Fruit fly (Drosophila melanogaster) whole organism, embryonic: ENCODE data around the gene CG34163.

Experiments
- ATbp ChIP-seq: fragments of 200-800 bp; sonication (Bioruptor generic); optimal IDR thresholded peaks from 2 replicates; lab custom pipeline; 2017; ENCODE audit warnings: missing biosample characterization, mild to moderate bottlenecking, missing genetic modification characterization, missing genetic modification reagents
- BtbVII ChIP-seq: fragments of 200-800 bp; sonication (Bioruptor generic); optimal IDR thresholded peaks from 3 replicates; lab custom pipeline; 2017; ENCODE audit warnings: missing biosample characterization, mild to moderate bottlenecking, missing genetic modification characterization
- CG10274 ChIP-seq: fragments of 200-800 bp; sonication (Bioruptor generic); optimal IDR thresholded peaks from 3 replicates; lab custom pipeline; 2017; ENCODE audit warnings: missing biosample characterization, mild to moderate bottlenecking, missing genetic modification characterization
- CG10366 ChIP-seq: fragments of 200-800 bp; sonication (Bioruptor generic); IDR thresholded peaks from 2 replicates; pipeline ENCODE4 v1.3.6; 2022; ENCODE audit warnings: missing biosample characterization, missing genetic modification characterization
- CG11093 ChIP-seq: fragments of 200-800 bp; sonication (Bioruptor generic); IDR thresholded peaks from 3 replicates; pipeline ENCODE4 v1.3.6; 2022; ENCODE audit warnings: missing biosample characterization, missing genetic modification characterization
- CG11560 ChIP-seq: fragments of 200-800 bp; sonication (Bioruptor generic); IDR thresholded peaks from 3 replicates; pipeline ENCODE4 v1.3.6; 2022; ENCODE audit warnings: missing biosample characterization, missing genetic modification characterization
- CG12219 ChIP-seq: fragments of 200-800 bp; sonication (Bioruptor generic); optimal IDR thresholded peaks from 3 replicates; lab custom pipeline; 2018; ENCODE audit warnings: missing biosample characterization, mild to moderate bottlenecking, missing genetic modification characterization
- CG13123 ChIP-seq: fragments of 200-800 bp; sonication (Bioruptor generic); optimal IDR thresholded peaks from 2 replicates; lab custom pipeline; 2016; ENCODE audit warnings: missing biosample characterization, missing genetic modification characterization
- CG15073 ChIP-seq: fragments of 200-800 bp; sonication (Bioruptor generic); optimal IDR thresholded peaks from 2 replicates; lab custom pipeline; 2016; ENCODE audit warnings: missing biosample characterization, missing genetic modification characterization
- CG17361 ChIP-seq: fragments of 200-800 bp; sonication (Bioruptor generic); IDR thresholded peaks from 3 replicates; pipeline ENCODE4 v1.3.6; 2022; ENCODE audit warnings: missing biosample characterization, missing genetic modification characterization
- CG30403 ChIP-seq: fragments of 200-800 bp; sonication (Bioruptor generic); optimal IDR thresholded peaks from 3 replicates; lab custom pipeline; 2016; ENCODE audit warnings: missing biosample characterization, missing genetic modification characterization
- CG31365 ChIP-seq: fragments of 200-800 bp; sonication (Bioruptor generic); optimal IDR thresholded peaks from 2 replicates; lab custom pipeline; 2018; ENCODE audit warnings: missing biosample characterization, mild to moderate bottlenecking, missing genetic modification characterization
- CG32772 ChIP-seq: fragments of 200-800 bp; sonication (Bioruptor generic); IDR thresholded peaks from 2 replicates; pipeline ENCODE4 v1.3.6; 2022; ENCODE audit warnings: missing biosample characterization, missing genetic modification characterization
- CG33213 ChIP-seq: fragments of 200-800 bp; sonication (Bioruptor generic); optimal IDR thresholded peaks from 3 replicates; lab custom pipeline; 2016; ENCODE audit warnings: missing biosample characterization, missing genetic modification characterization
- CG3407 ChIP-seq: fragments of 200-800 bp; sonication (Bioruptor generic); optimal IDR thresholded peaks from 2 replicates; lab custom pipeline; 2018; ENCODE audit warnings: missing biosample characterization, mild to moderate bottlenecking, missing genetic modification characterization
- CG34376 ChIP-seq: fragments of 200-800 bp; sonication (Bioruptor generic); optimal IDR thresholded peaks from 2 replicates; lab custom pipeline; 2018; ENCODE audit warnings: missing biosample characterization, mild to moderate bottlenecking, missing genetic modification characterization
- CG3847 ChIP-seq: fragments of 200-800 bp; sonication (Bioruptor generic); IDR thresholded peaks from 2 replicates; pipeline ENCODE4 v1.3.6; 2022; ENCODE audit warnings: missing biosample characterization, missing genetic modification characterization
- CG6791 ChIP-seq: fragments of 200-800 bp; sonication (Bioruptor generic); IDR thresholded peaks from 3 replicates; pipeline ENCODE4 v1.3.6; 2022; ENCODE audit warnings: missing biosample characterization, missing genetic modification characterization; ENCODE audit not compliant: partially characterized antibody
- CG6813 ChIP-seq: fragments of 200-800 bp; sonication (Bioruptor generic); optimal IDR thresholded peaks from 2 replicates; lab custom pipeline; 2017; ENCODE audit warnings: missing biosample characterization, missing genetic modification characterization, mild to moderate bottlenecking, moderate library complexity, missing genetic modification reagents
- CG8478 ChIP-seq: fragments of >200 bp; optimal IDR thresholded peaks from 2 replicates; lab custom pipeline; 2018
- CHES-1-like ChIP-seq: fragments of 200-800 bp; sonication (Bioruptor generic); optimal IDR thresholded peaks from 2 replicates; lab custom pipeline; 2016; ENCODE audit warnings: missing biosample characterization, missing genetic modification characterization
- Gug ChIP-seq: fragments of 200-800 bp; sonication (Bioruptor generic); IDR thresholded peaks from 4 replicates; pipeline ENCODE4 v1.3.6; 2022; ENCODE audit warnings: missing biosample characterization, missing genetic modification characterization
- H2.0 ChIP-seq: fragments of 200-800 bp; sonication (Bioruptor generic); IDR thresholded peaks from 2 replicates; pipeline ENCODE4 v1.3.6; 2022; ENCODE audit warnings: missing biosample characterization, missing genetic modification characterization
- Hr39 ChIP-seq: fragments of >200 bp; optimal IDR thresholded peaks from 2 replicates; lab custom pipeline; 2017
- Lim3 ChIP-seq: fragments of 200-800 bp; sonication (Bioruptor generic); IDR thresholded peaks from 2 replicates; pipeline ENCODE4 v1.3.6; 2022; ENCODE audit warnings: missing biosample characterization, missing genetic modification characterization
- Meics ChIP-seq: fragments of 200-800 bp; sonication (Bioruptor generic); optimal IDR thresholded peaks from 2 replicates; lab custom pipeline; 2017; ENCODE audit warnings: missing biosample characterization, mild to moderate bottlenecking, missing genetic modification characterization
- NFAT ChIP-seq: fragments of 200-800 bp; sonication (Bioruptor generic); IDR thresholded peaks from 2 replicates; pipeline ENCODE4 v1.3.6; 2022; ENCODE audit warnings: missing biosample characterization, missing genetic modification characterization
- Sry-β ChIP-seq: fragments of 200-800 bp; sonication (Bioruptor generic); optimal IDR thresholded peaks from 2 replicates; lab custom pipeline; 2018; ENCODE audit warnings: missing biosample characterization, mild to moderate bottlenecking, missing genetic modification characterization, moderate library complexity
- Ssrp ChIP-seq: fragments of 200-800 bp; sonication (Bioruptor generic); optimal IDR thresholded peaks from 2 replicates; lab custom pipeline; 2018; ENCODE audit warnings: missing biosample characterization, mild to moderate bottlenecking, missing genetic modification characterization, moderate library complexity
- cas ChIP-seq: fragments of 200-800 bp; sonication (Bioruptor generic); IDR thresholded peaks from 2 replicates; pipeline ENCODE4 v1.3.6; 2022; ENCODE audit warnings: missing biosample characterization, missing genetic modification characterization
- cg ChIP-seq: fragments of 200-800 bp; sonication (Bioruptor generic); optimal IDR thresholded peaks from 3 replicates; lab custom pipeline; 2019; ENCODE audit warnings: missing biosample characterization, mild to moderate bottlenecking, missing genetic modification characterization, moderate library complexity
- chm ChIP-seq: fragments of 200-800 bp; sonication (Bioruptor generic); IDR thresholded peaks from 2 replicates; pipeline ENCODE4 v1.3.6; 2022; ENCODE audit warnings: missing biosample characterization, missing genetic modification characterization
- ci ChIP-seq: fragments of 200-800 bp; sonication (Bioruptor generic); IDR thresholded peaks from 3 replicates; pipeline ENCODE4 v1.3.6; 2022; ENCODE audit warnings: missing biosample characterization, missing genetic modification characterization
- dan ChIP-seq: fragments of 200-800 bp; sonication (Bioruptor generic); IDR thresholded peaks from 2 replicates; pipeline ENCODE4 v1.3.6; 2022; ENCODE audit warnings: missing biosample characterization, missing genetic modification characterization
- dmrt11E ChIP-seq: fragments of 200-800 bp; sonication (Bioruptor generic); optimal IDR thresholded peaks from 3 replicates; lab custom pipeline; 2018; ENCODE audit warnings: missing biosample characterization, mild to moderate bottlenecking, missing genetic modification characterization, moderate library complexity
- dysf ChIP-seq: fragments of 200-800 bp; sonication (Bioruptor generic); IDR thresholded peaks from 3 replicates; pipeline ENCODE4 v1.3.6; 2022; ENCODE audit warnings: missing biosample characterization, missing genetic modification characterization
- esg ChIP-seq: fragments of 200-800 bp; sonication (Bioruptor generic); conservative IDR thresholded peaks from 2 replicates; pipeline ENCODE4 v1.3.6; 2022; ENCODE audit warnings: missing biosample characterization, missing genetic modification characterization
- jumu ChIP-seq: fragments of 200-800 bp; sonication (Bioruptor generic); optimal IDR thresholded peaks from 3 replicates; lab custom pipeline; 2016; ENCODE audit warnings: missing biosample characterization, missing genetic modification characterization
- kah ChIP-seq: fragments of 200-800 bp; sonication (Bioruptor generic); optimal IDR thresholded peaks from 2 replicates; lab custom pipeline; 2018; ENCODE audit warnings: missing biosample characterization, mild to moderate bottlenecking, missing genetic modification characterization
- nau ChIP-seq: fragments of 200-800 bp; sonication (Bioruptor generic); optimal IDR thresholded peaks from 3 replicates; lab custom pipeline; 2017; ENCODE audit warnings: missing biosample characterization, mild to moderate bottlenecking, missing genetic modification characterization, missing genetic modification reagents
- nom ChIP-seq: fragments of 200-800 bp; sonication (Bioruptor generic); optimal IDR thresholded peaks from 2 replicates; lab custom pipeline; 2017; ENCODE audit warnings: missing biosample characterization, missing genetic modification characterization, mild to moderate bottlenecking, moderate library complexity, missing genetic modification reagents
- oc ChIP-seq: fragments of 200-800 bp; sonication (Bioruptor generic); optimal IDR thresholded peaks from 2 replicates; lab custom pipeline; 2018; ENCODE audit warnings: missing biosample characterization, mild to moderate bottlenecking, missing genetic modification characterization, moderate library complexity
- pros ChIP-seq: fragments of 200-800 bp; sonication (Bioruptor generic); optimal IDR thresholded peaks from 3 replicates; lab custom pipeline; 2019; ENCODE audit warnings: missing biosample characterization, mild to moderate bottlenecking, missing genetic modification characterization, moderate library complexity
- ranshi ChIP-seq: fragments of 200-800 bp; sonication (Bioruptor generic); IDR thresholded peaks from 2 replicates; pipeline ENCODE4 v1.3.6; 2022; ENCODE audit warnings: missing biosample characterization, missing genetic modification characterization
- sens ChIP-seq: fragments of 200-800 bp; sonication (Bioruptor generic); peaks from one replicate; lab custom pipeline; 2016; ENCODE audit warnings: missing biosample characterization, missing genetic modification characterization
- sqz ChIP-seq: fragments of 200-800 bp; sonication (Bioruptor generic); optimal IDR thresholded peaks from 3 replicates; lab custom pipeline; 2018; ENCODE audit warnings: missing biosample characterization, mild to moderate bottlenecking, missing genetic modification characterization
- sug ChIP-seq: fragments of 200-800 bp; optimal IDR thresholded peaks from 2 replicates; lab custom pipeline; 2019; ENCODE audit warnings: missing biosample characterization, mild to moderate bottlenecking, missing genetic modification characterization, moderate library complexity
- tap ChIP-seq: fragments of 200-800 bp; optimal IDR thresholded peaks from 3 replicates; lab custom pipeline; 2019; ENCODE audit warnings: missing biosample characterization, mild to moderate bottlenecking, missing genetic modification characterization, moderate library complexity
- tll ChIP-seq, 2 experiments: fragments of 200-800 bp in 1 of 2; fragments of >200 bp in 1 of 2; sonication (Bioruptor generic) in 1 of 2; optimal IDR thresholded peaks; 2 replicates each; lab custom pipeline; 2017 to 2019; ENCODE audit warnings: missing biosample characterization in 2 of 2, missing genetic modification characterization in 2 of 2, mild to moderate bottlenecking in 1 of 2, moderate library complexity in 1 of 2
- vnd ChIP-seq: fragments of 200-800 bp; sonication (Bioruptor generic); IDR thresholded peaks from 3 replicates; pipeline ENCODE4 v1.3.6; 2022; ENCODE audit warnings: missing biosample characterization, missing genetic modification characterization; ENCODE audit not compliant: partially characterized antibody

The CG34163 gene

DNA sequence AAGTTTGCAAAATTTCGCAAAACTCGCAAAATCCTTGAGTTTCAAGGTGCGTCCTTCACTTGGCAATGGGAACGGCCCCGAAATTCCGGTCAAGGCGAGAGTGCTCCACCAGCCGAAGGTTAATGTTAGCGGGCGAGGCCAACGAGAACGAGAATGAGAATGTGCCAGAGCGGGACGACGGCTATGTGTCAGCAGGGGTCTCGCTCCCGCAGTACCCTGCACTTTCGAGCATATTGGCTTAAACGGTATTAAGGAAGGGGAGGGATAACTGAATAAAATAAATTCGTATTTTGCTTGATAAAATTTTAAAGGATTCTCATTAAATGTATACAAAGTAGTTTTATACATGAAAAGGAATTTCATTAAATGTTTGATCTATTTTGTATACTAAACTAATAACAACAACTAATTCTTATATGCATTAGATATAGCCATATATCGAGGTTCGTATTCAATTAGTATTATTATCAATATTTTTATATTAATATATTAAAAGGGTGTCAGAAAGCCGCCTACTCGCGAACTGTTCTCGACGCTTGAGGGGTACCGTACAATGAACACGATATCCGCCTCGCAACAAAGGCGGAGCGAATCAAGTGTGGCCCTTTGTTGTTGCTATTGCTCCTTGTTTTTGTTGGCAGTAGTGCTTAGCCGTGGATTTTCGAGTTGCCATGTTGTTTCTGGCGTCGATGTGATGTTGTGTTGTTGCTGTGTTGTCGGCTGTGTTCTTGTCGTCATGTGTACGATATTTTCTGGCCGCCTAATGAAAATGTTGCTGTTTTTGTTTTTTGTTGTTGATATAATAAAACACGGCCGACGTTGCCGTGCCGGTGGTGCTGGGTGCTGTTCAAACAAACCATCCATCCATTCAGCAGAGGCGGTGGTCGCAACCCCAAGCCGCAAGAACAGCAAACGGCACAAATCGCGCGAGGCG lies 18.6 kb downstream of the CG34163 start (continued):
- TF ChIP-seq Hr39 (lab: Kevin White, UChicago) (no peak), Sry-β (GFP tag; lab: Kevin White, UChicago) (peak; percentile 39), jumu (GFP tag; lab: Kevin White, UChicago) (peak; percentile 51), sens (peak; percentile 92), CG10274 (peak; percentile 95), CG3407 (GFP tag; lab: Kevin White, UChicago) (peak; percentile 86), CG10366 (no peak), dmrt11E (tag; lab: Kevin White, UChicago) (peak; percentile 97), Meics (GFP tag; lab: Kevin White, UChicago) (peak; percentile 97), cg (no peak), kah (GFP tag; lab: Kevin White, UChicago) (peak; percentile 42), sug (tag; lab: Kevin White, UChicago) (peak; percentile 92), CG30403 (GFP tag; lab: Kevin White, UChicago) (peak; percentile 95), NFAT (GFP tag; lab: Robert Waterston, UW) (no peak), tap (tag; lab: Kevin White, UChicago) (peak; percentile 94), vnd (GFP tag; lab: Robert Waterston, UW) (no peak), Lim3 (no peak), pros (GFP tag; lab: Kevin White, UChicago) (no peak), CG3847 (GFP tag; lab: Robert Waterston, UW) (no peak), H2.0 (GFP tag; lab: Robert Waterston, UW) (no peak), nom (peak; percentile 81), BtbVII (GFP tag; lab: Kevin White, UChicago) (peak; percentile 97), esg (GFP tag; lab: Robert Waterston, UW) (no peak), tll (GFP tag; optimal IDR thresholded peaks at IDR 0.05; lab: Kevin White, UChicago) (no peak), CHES-1-like (GFP tag; lab: Kevin White, UChicago) (peak; percentile 32), CG31365 (tag; lab: Kevin White, UChicago) (no peak), CG11560 (tag; lab: Robert Waterston, UW) (no peak), ATbp (peak; percentile 89), oc (tag; lab: Kevin White, UChicago) (peak; percentile 69), CG8478 (peak; percentile 52), ranshi (GFP tag; lab: Robert Waterston, UW) (no peak), cas (GFP tag; lab: Robert Waterston, UW) (no peak), CG12219 (GFP tag; lab: Kevin White, UChicago) (peak; percentile 74), CG6791 (GFP tag; lab: Robert Waterston, UW) (no peak), CG15073 (GFP tag; lab: Kevin White, UChicago) (peak; percentile 52), CG11093 (GFP tag; lab: Robert Waterston, UW) (peak; percentile 86), CG6813 (peak; percentile 92), CG32772 (GFP tag; lab: Robert Waterston, UW) (no peak), ci (GFP tag; lab: Robert Waterston, UW) (no peak), CG33213 (GFP tag; lab: Kevin White, UChicago) (peak; percentile 24), dan (GFP tag; lab: Robert Waterston, UW) (no peak), Ssrp (tag; lab: Kevin White, UChicago) (peak; percentile 96), chm (GFP tag; lab: Robert Waterston, UW) (no peak), sqz (peak; percentile 81), Gug (GFP tag; lab: Robert Waterston, UW) (peak; percentile 75; the same call in 3 of the 4 replicates), dysf (no peak), CG13123 (peak; percentile 87), CG17361 (GFP tag; lab: Robert Waterston, UW) (no peak), CG34376 (no peak), nau (GFP tag; lab: Kevin White, UChicago) (peak; percentile 50)
